Worm (Caenorhabditis elegans): ENCODE data around the gene Y22D7AR.2.

- TF ChIP-seq tab-1 (GFP tag; IDR thresholded peaks at IDR 0.05) (no peak), flt-1 (GFP tag; IDR thresholded peaks at IDR 0.05) (no peak), ref-1 (GFP tag; conservative IDR thresholded peaks at IDR 0.05) (no peak), ztf-23 (GFP tag; IDR thresholded peaks at IDR 0.05) (no peak), klf-2 (GFP tag; conservative IDR thresholded peaks at IDR 0.05) (no peak), med-1 (GFP tag; optimal IDR thresholded peaks at IDR 0.05; ENCODE audit: insufficient read depth) (no peak), cog-1 (tag; optimal IDR thresholded peaks at IDR 0.05) (no peak), ztf-29 (GFP tag; IDR thresholded peaks at IDR 0.05) (no peak)
These were observed 6.9 kb upstream of the Y22D7AR.2 start, which contains the start of gene fbxa-74 for ce11 chrIII:1698842-1699241.

Data from whole organism, midembryonic.